Fruit fly (Drosophila melanogaster): Measurements from ENCODE around the gene spn-A.

The spn-A gene

DNA sequence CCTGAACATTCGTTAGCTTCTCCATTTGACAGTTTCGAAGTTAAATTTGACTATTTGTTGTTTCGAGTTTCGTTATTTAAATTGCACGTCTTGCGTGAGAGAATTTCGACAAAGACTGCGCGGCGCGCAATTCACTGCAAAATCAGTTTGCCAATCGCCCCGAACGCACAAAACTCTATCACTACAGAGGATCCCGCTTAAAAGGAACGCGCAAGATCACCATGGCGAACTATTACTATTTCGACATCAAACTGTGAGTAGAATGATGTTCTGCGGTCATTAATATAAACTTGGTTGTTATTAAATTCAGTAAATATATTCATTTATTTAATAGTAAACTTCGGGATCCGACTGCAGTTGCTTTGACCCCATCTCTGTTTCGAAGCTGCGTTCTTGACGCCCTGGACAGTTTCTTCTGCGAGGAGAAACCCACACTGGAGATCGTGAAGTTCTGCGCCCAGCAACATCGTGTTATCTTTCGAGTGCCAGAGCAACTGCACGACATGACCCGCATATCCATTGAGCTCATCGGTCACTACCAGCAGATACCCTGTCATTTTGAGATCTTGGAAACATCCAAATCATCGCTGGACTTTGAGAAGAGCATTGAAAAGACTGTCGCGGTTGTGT is at the start of gene spn-A, which contains the start of gene Rpp14b:
Gene spn-A, minus strand, starts transcription at position 123 of the 630 bp plus-strand sequence.
Gene Rpp14b, plus strand, starts transcription at position 43 of the 630 bp plus-strand sequence.
- TF ChIP-seq CG34406 (GFP tag; optimal IDR thresholded peaks at IDR 0.05) (peak; percentile 38), vri (GFP tag; optimal IDR thresholded peaks at IDR 0.05) (no peak), OdsH (GFP tag; optimal IDR thresholded peaks at IDR 0.05) (peak; percentile 52), ss (GFP tag; optimal IDR thresholded peaks at IDR 0.05) (peak in 1 of 2 experiments; percentile 12), cyc (GFP tag; optimal IDR thresholded peaks at IDR 0.05) (peak; percentile 37), svp (GFP tag) (peak; percentile 77), Sox102F (GFP tag; optimal IDR thresholded peaks at IDR 0.05) (peak; percentile 62), acj6 (GFP tag; optimal IDR thresholded peaks at IDR 0.05) (peak; percentile 50), CG3919 (GFP tag; optimal IDR thresholded peaks at IDR 0.05) (peak; percentile 28), spab (GFP tag; optimal IDR thresholded peaks at IDR 0.05) (no peak), eg (GFP tag; IDR thresholded peaks at IDR 0.05) (peak; percentile 58; the same call in 2 of the 3 replicates), CG32006 (GFP tag; optimal IDR thresholded peaks at IDR 0.05) (peak; percentile 44), CG4318 (GFP tag; optimal IDR thresholded peaks at IDR 0.05) (no peak), Sox14 (GFP tag; optimal IDR thresholded peaks at IDR 0.05) (peak; percentile 63), Hr4 (GFP tag; optimal IDR thresholded peaks at IDR 0.05) (peak; percentile 57), net (GFP tag; optimal IDR thresholded peaks at IDR 0.05) (peak; percentile 3), Sox15 (GFP tag; optimal IDR thresholded peaks at IDR 0.05) (peak; percentile 47), Smox (GFP tag; optimal IDR thresholded peaks at IDR 0.05) (no peak), CG6854 (GFP tag; optimal IDR thresholded peaks at IDR 0.05) (no peak), Met (GFP tag; optimal IDR thresholded peaks at IDR 0.05) (peak; percentile 19), CG10669 (GFP tag; optimal IDR thresholded peaks at IDR 0.05) (no peak), CG8119 (GFP tag; IDR thresholded peaks at IDR 0.05) (peak; percentile 61), CG31627 (GFP tag; optimal IDR thresholded peaks at IDR 0.05) (peak; percentile 53), CG7368 (GFP tag; optimal IDR thresholded peaks at IDR 0.05) (no peak), CG9139 (GFP tag; optimal IDR thresholded peaks at IDR 0.05) (no peak), Ets21C (GFP tag; optimal IDR thresholded peaks at IDR 0.05) (no peak), Eip75B (GFP tag; optimal IDR thresholded peaks at IDR 0.05) (peak; percentile 3), Eip78C (GFP tag) (peak; percentile 80), CG6808 (GFP tag; optimal IDR thresholded peaks at IDR 0.05) (no peak), dsx (GFP tag; optimal IDR thresholded peaks at IDR 0.05; ENCODE audit: poor library complexity, severe bottlenecking) (peak; percentile 8), lz (GFP tag; optimal IDR thresholded peaks at IDR 0.05) (peak; percentile 56), CG6792 (GFP tag; optimal IDR thresholded peaks at IDR 0.05) (peak; percentile 19), Hr39 (GFP tag; optimal IDR thresholded peaks at IDR 0.05) (peak; percentile 59), fkh (GFP tag; optimal IDR thresholded peaks at IDR 0.05) (no peak), topi (GFP tag; optimal IDR thresholded peaks at IDR 0.05) (peak; percentile 5), esn (GFP tag; optimal IDR thresholded peaks at IDR 0.05) (peak; percentile 39), fd59A (GFP tag; optimal IDR thresholded peaks at IDR 0.05) (peak; percentile 18), CG15336 (GFP tag; IDR thresholded peaks at IDR 0.05) (peak; percentile 24; the same call in 1 of the 2 replicates), pdm3 (GFP tag; optimal IDR thresholded peaks at IDR 0.05) (peak; percentile 49), CG1621 (tag; optimal IDR thresholded peaks at IDR 0.05) (no peak), Eip93F (GFP tag; optimal IDR thresholded peaks at IDR 0.05) (peak; percentile 32)
